Worm (Caenorhabditis elegans) whole organism, young adult: ENCODE measurements around the gene lec-12.

ENCODE experiments used
- B0336.3 ChIP-seq: fragments of 200-800 bp; sonication (Bioruptor generic); IDR thresholded peaks from 2 replicates; pipeline ENCODE4 v1.3.6; 2022; ENCODE audit warnings: missing genetic modification characterization, missing compliant biosample characterization
- F10E7.11 ChIP-seq: sonication (generic microtip); optimal IDR thresholded peaks from 2 replicates; lab custom pipeline; 2017; ENCODE audit warnings: mild to moderate bottlenecking, missing genetic modification characterization, moderate library complexity, missing compliant biosample characterization
- F39B2.1 ChIP-seq: fragments of 200-800 bp; sonication (Bioruptor generic); IDR thresholded peaks from 2 replicates; pipeline ENCODE4 v1.3.6; 2022; ENCODE audit warnings: missing genetic modification reagents, missing genetic modification characterization, missing compliant biosample characterization
- F57C9.4 ChIP-seq: sonication (generic microtip); optimal IDR thresholded peaks from 2 replicates; lab custom pipeline; 2017; ENCODE audit warnings: mild to moderate bottlenecking, missing genetic modification characterization, missing compliant biosample characterization
- K11D2.4 ChIP-seq: fragments of 200-800 bp; sonication (Bioruptor generic); IDR thresholded peaks from 2 replicates; pipeline ENCODE4 v1.3.6; 2022; ENCODE audit warnings: missing genetic modification reagents, missing genetic modification characterization, missing compliant biosample characterization
- T07F8.4 ChIP-seq: sonication (generic microtip); optimal IDR thresholded peaks from 2 replicates; lab custom pipeline; 2016; ENCODE audit warnings: mild to moderate bottlenecking, missing genetic modification characterization, moderate library complexity, missing compliant biosample characterization
- Y53G8AR.9 ChIP-seq: fragments of 200-800 bp; sonication (Bioruptor generic); conservative IDR thresholded peaks from 2 replicates; pipeline ENCODE4 v1.3.6; 2022; ENCODE audit warnings: missing genetic modification reagents, missing genetic modification characterization, missing compliant biosample characterization
- Y95B8A.8 ChIP-seq: fragments of 200-800 bp; sonication (Bioruptor generic); IDR thresholded peaks from 2 replicates; pipeline ENCODE4 v1.3.6; 2022; ENCODE audit warnings: missing genetic modification reagents, missing genetic modification characterization, missing compliant biosample characterization
- athp-1 ChIP-seq: sonication (generic microtip); optimal IDR thresholded peaks from 2 replicates; lab custom pipeline; 2017; ENCODE audit warnings: mild to moderate bottlenecking, missing genetic modification characterization, missing compliant biosample characterization
- attf-5 ChIP-seq: fragments of 200-800 bp; sonication (Bioruptor generic); optimal IDR thresholded peaks from 2 replicates; lab custom pipeline; 2018; ENCODE audit warnings: mild to moderate bottlenecking, missing genetic modification characterization, missing compliant biosample characterization
- attf-6 ChIP-seq: fragments of 200-800 bp; sonication (Bioruptor generic); IDR thresholded peaks from 2 replicates; pipeline ENCODE4 v1.3.6; 2022; ENCODE audit warnings: missing genetic modification reagents, missing genetic modification characterization, missing compliant biosample characterization
- cebp-1 ChIP-seq, 2 experiments: fragments of 200-800 bp in 1 of 2; sonication (Bioruptor generic) in 1 of 2; sonication (generic microtip) in 1 of 2; IDR thresholded peaks in 1 of 2; optimal IDR thresholded peaks in 1 of 2; 2 replicates each; pipeline versions ENCODE4 v1.3.6 to Lab custom; 2017 to 2022; ENCODE audit warnings: missing compliant biosample characterization in 2 of 2, missing genetic modification characterization in 2 of 2, mild to moderate bottlenecking in 1 of 2, missing genetic modification reagents in 1 of 2, moderate library complexity in 1 of 2
- ceh-27 ChIP-seq: fragments of 200-800 bp; sonication (Bioruptor generic); optimal IDR thresholded peaks from 2 replicates; lab custom pipeline; 2018; ENCODE audit warnings: mild to moderate bottlenecking, missing genetic modification characterization, moderate library complexity, missing compliant biosample characterization
- ceh-79 ChIP-seq: sonication (generic microtip); optimal IDR thresholded peaks from 2 replicates; lab custom pipeline; 2017; ENCODE audit warnings: mild to moderate bottlenecking, missing genetic modification characterization, missing compliant biosample characterization
- efl-1 ChIP-seq: fragments of 150-350 bp; optimal IDR thresholded peaks from 2 replicates; lab custom pipeline; 2014; ENCODE audit warnings: missing biosample characterization, missing genetic modification reagents, missing genetic modification characterization
- ets-4 ChIP-seq: fragments of 200-800 bp; sonication (Bioruptor generic); optimal IDR thresholded peaks from 2 replicates; lab custom pipeline; 2018; ENCODE audit warnings: mild to moderate bottlenecking, missing genetic modification characterization, missing compliant biosample characterization
- hmg-1.2 ChIP-seq: fragments of 200-800 bp; sonication (Bioruptor generic); IDR thresholded peaks from 2 replicates; pipeline ENCODE4 v1.3.6; 2022; ENCODE audit warnings: missing genetic modification reagents, missing genetic modification characterization, missing compliant biosample characterization
- hmg-20 ChIP-seq: fragments of 200-800 bp; sonication (Bioruptor generic); IDR thresholded peaks from 2 replicates; pipeline ENCODE4 v1.3.6; 2022; ENCODE audit warnings: missing genetic modification reagents, missing genetic modification characterization, missing compliant biosample characterization
- hrde-1 ChIP-seq: sonication (generic microtip); optimal IDR thresholded peaks from 2 replicates; lab custom pipeline; 2016; ENCODE audit warnings: missing genetic modification characterization, mild to moderate bottlenecking, missing compliant biosample characterization, moderate library complexity, missing genotype, missing genetic modification reagents, borderline replicate concordance
- let-526 ChIP-seq: fragments of 200-800 bp; sonication (Bioruptor generic); IDR thresholded peaks from 2 replicates; pipeline ENCODE4 v1.3.6; 2022; ENCODE audit warnings: missing genetic modification reagents, missing genetic modification characterization, missing compliant biosample characterization
- let-607 ChIP-seq, 2 experiments: fragments of 200-800 bp in 1 of 2; sonication (Bioruptor generic) in 1 of 2; sonication (generic microtip) in 1 of 2; optimal IDR thresholded peaks; 2 replicates each; lab custom pipeline; 2016 to 2018; ENCODE audit warnings: mild to moderate bottlenecking in 2 of 2, missing compliant biosample characterization in 2 of 2, missing genetic modification characterization in 2 of 2, moderate library complexity in 2 of 2, missing genotype in 1 of 2
- lin-40 ChIP-seq: sonication (generic microtip); optimal IDR thresholded peaks from 2 replicates; lab custom pipeline; 2016; ENCODE audit warnings: missing genetic modification characterization, mild to moderate bottlenecking, missing compliant biosample characterization, missing genotype, missing genetic modification reagents
- madf-10 ChIP-seq: sonication (generic microtip); optimal IDR thresholded peaks from 2 replicates; lab custom pipeline; 2016; ENCODE audit warnings: mild to moderate bottlenecking, missing genetic modification characterization, missing compliant biosample characterization
- madf-3 ChIP-seq: fragments of 200-800 bp; sonication (Bioruptor generic); IDR thresholded peaks from 2 replicates; pipeline ENCODE4 v1.3.6; 2022; ENCODE audit warnings: missing genetic modification reagents, missing genetic modification characterization, missing compliant biosample characterization
- madf-6 ChIP-seq: fragments of 200-800 bp; sonication (Bioruptor generic); IDR thresholded peaks from 2 replicates; pipeline ENCODE4 v1.3.6; 2022; ENCODE audit warnings: missing genetic modification reagents, missing genetic modification characterization, missing compliant biosample characterization
- mxl-1 ChIP-seq: sonication (generic microtip); optimal IDR thresholded peaks from 2 replicates; lab custom pipeline; 2016; ENCODE audit warnings: missing genetic modification characterization, missing compliant biosample characterization
- nhr-179 ChIP-seq: sonication (generic microtip); optimal IDR thresholded peaks from 2 replicates; lab custom pipeline; 2016; ENCODE audit warnings: mild to moderate bottlenecking, missing genetic modification characterization, missing compliant biosample characterization
- nhr-80 ChIP-seq: sonication (generic microtip); optimal IDR thresholded peaks from 2 replicates; lab custom pipeline; 2016; ENCODE audit warnings: missing genetic modification characterization, missing compliant biosample characterization
- pbrm-1 ChIP-seq: fragments of 200-800 bp; sonication (Bioruptor generic); IDR thresholded peaks from 2 replicates; pipeline ENCODE4 v1.3.6; 2022; ENCODE audit warnings: missing genetic modification reagents, missing genetic modification characterization, missing compliant biosample characterization
- pha-4 ChIP-seq: fragments of 150-350 bp; sonication (generic microtip); optimal IDR thresholded peaks from 2 replicates; lab custom pipeline; 2014; ENCODE audit warnings: missing biosample characterization, missing genetic modification reagents, missing genetic modification characterization
- rec-8 ChIP-seq, 2 experiments: sonication (generic microtip); optimal IDR thresholded peaks; 2 replicates each; lab custom pipeline; 2016; ENCODE audit warnings: mild to moderate bottlenecking in 2 of 2, missing genetic modification characterization in 2 of 2, missing genetic modification reagents in 2 of 2, missing genotype in 2 of 2, missing biosample characterization in 1 of 2, missing compliant biosample characterization in 1 of 2, moderate library complexity in 1 of 2
- repo-1 ChIP-seq: sonication (generic microtip); optimal IDR thresholded peaks from 2 replicates; lab custom pipeline; 2017; ENCODE audit warnings: mild to moderate bottlenecking, missing genetic modification characterization, missing compliant biosample characterization
- snpc-1.1 ChIP-seq: sonication (generic microtip); optimal IDR thresholded peaks from 2 replicates; lab custom pipeline; 2017; ENCODE audit warnings: missing genetic modification characterization, mild to moderate bottlenecking, missing compliant biosample characterization, antibody characterized with exemption, moderate library complexity, missing genotype, missing genetic modification reagents; ENCODE audit not compliant: insufficient read depth
- snpc-1.3 ChIP-seq: sonication (generic microtip); optimal IDR thresholded peaks from 2 replicates; lab custom pipeline; 2017; ENCODE audit warnings: missing genetic modification characterization, mild to moderate bottlenecking, missing compliant biosample characterization, antibody characterized with exemption, moderate library complexity, missing genotype, missing genetic modification reagents; ENCODE audit not compliant: insufficient read depth
- snpc-3.4 ChIP-seq: sonication (generic microtip); optimal IDR thresholded peaks from 2 replicates; lab custom pipeline; 2017; ENCODE audit warnings: missing genetic modification characterization, mild to moderate bottlenecking, missing compliant biosample characterization, antibody characterized with exemption, moderate library complexity, missing genotype, missing genetic modification reagents
- somi-1 ChIP-seq: fragments of 200-800 bp; sonication (Bioruptor generic); optimal IDR thresholded peaks from 2 replicates; lab custom pipeline; 2018; ENCODE audit warnings: mild to moderate bottlenecking, missing genetic modification characterization, missing compliant biosample characterization
- xnd-1 ChIP-seq: sonication (generic microtip); optimal IDR thresholded peaks from 2 replicates; lab custom pipeline; 2016; ENCODE audit warnings: missing genotype, missing genetic modification reagents, missing genetic modification characterization, missing compliant biosample characterization
- zfh-2 ChIP-seq: fragments of 200-800 bp; sonication (Bioruptor generic); conservative IDR thresholded peaks from 2 replicates; pipeline ENCODE4 v1.3.6; 2022; ENCODE audit warnings: missing genetic modification reagents, missing genetic modification characterization, missing compliant biosample characterization
- ztf-18 ChIP-seq: sonication (generic microtip); optimal IDR thresholded peaks from 2 replicates; lab custom pipeline; 2016; ENCODE audit warnings: missing genotype, mild to moderate bottlenecking, missing genetic modification characterization, missing compliant biosample characterization
- ztf-25 ChIP-seq: fragments of 200-800 bp; sonication (Bioruptor generic); IDR thresholded peaks from 2 replicates; pipeline ENCODE4 v1.3.6; 2022; ENCODE audit warnings: missing genetic modification reagents, missing genetic modification characterization, missing compliant biosample characterization
- ztf-26 ChIP-seq: sonication (generic microtip); optimal IDR thresholded peaks from 2 replicates; lab custom pipeline; 2017; ENCODE audit warnings: missing genetic modification characterization, missing compliant biosample characterization
- ztf-28 ChIP-seq: fragments of 200-800 bp; sonication (Bioruptor generic); IDR thresholded peaks from 2 replicates; pipeline ENCODE4 v1.3.6; 2022; ENCODE audit warnings: missing genetic modification reagents, missing genetic modification characterization, missing compliant biosample characterization
- ztf-3 ChIP-seq: fragments of 200-800 bp; sonication (Bioruptor generic); optimal IDR thresholded peaks from 2 replicates; lab custom pipeline; 2018; ENCODE audit warnings: mild to moderate bottlenecking, missing genetic modification characterization, missing compliant biosample characterization
- ztf-6 ChIP-seq: fragments of 200-800 bp; sonication (Bioruptor generic); IDR thresholded peaks from 2 replicates; pipeline ENCODE4 v1.3.6; 2022; ENCODE audit warnings: missing genetic modification reagents, missing genetic modification characterization, missing compliant biosample characterization

The lec-12 gene

DNA sequence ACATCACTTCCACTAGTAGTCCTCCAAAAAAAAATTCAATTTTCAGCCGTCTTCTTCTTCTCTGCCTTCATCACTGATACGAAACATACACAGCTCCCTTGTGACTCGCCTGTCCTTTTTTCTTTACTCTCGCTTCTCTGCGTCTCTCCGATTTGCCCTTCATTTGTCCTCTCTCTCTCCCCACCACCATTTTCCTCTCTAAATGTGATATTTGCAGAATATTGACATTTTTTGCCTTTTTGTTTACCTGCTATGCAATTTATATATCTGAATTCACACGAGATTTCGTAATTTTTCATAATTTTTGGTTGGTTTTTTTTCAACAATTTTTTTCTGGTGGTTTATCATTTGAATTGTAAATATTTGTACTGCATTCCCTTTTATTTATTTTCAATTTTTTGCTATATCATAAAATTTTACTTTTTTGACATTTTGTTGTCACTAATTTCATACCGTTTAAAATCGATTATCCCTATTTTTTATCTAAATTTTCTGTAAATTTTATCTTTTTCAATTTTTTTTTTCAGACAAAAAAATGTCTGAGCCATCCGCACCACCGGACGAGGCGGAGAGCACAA, at the start of gene lec-12:
TSS of gene lec-12 (plus strand) at position 528 of the 578 bp plus-strand sequence.
- TF ChIP-seq lin-40 (tag; lab: Kevin White, UChicago) (peak; percentile 28), madf-3 (GFP tag; lab: Robert Waterston, UW) (no peak), F57C9.4 (tag; lab: Kevin White, UChicago) (no peak), attf-6 (no peak), efl-1 (GFP tag; lab: Kevin White, UChicago) (no peak), cebp-1 (GFP tag; IDR thresholded peaks at IDR 0.05; lab: Robert Waterston, UW) (peak; percentile 12; the same call in 1 of the 2 replicates), cebp-1 (tag; optimal IDR thresholded peaks at IDR 0.05; lab: Kevin White, UChicago) (peak; percentile 82), hmg-20 (no peak), nhr-80 (tag; lab: Kevin White, UChicago) (peak; percentile 56), ztf-18 (tag; lab: Kevin White, UChicago) (no peak), ceh-79 (tag; lab: Kevin White, UChicago) (no peak), Y53G8AR.9 (GFP tag; lab: Robert Waterston, UW) (no peak), zfh-2 (GFP tag; lab: Robert Waterston, UW) (0 out of 2 replicates have a peak, but pooled peaks have one; percentile 16), hmg-1.2 (peak; percentile 79; the same call in 1 of the 2 replicates), nhr-179 (tag; lab: Kevin White, UChicago) (no peak), pha-4 (tag; lab: Kevin White, UChicago) (peak; percentile 32), F39B2.1 (GFP tag; lab: Robert Waterston, UW) (no peak), attf-5 (GFP tag; lab: Kevin White, UChicago) (peak; percentile 21), B0336.3 (GFP tag; lab: Robert Waterston, UW) (0 out of 2 replicates have a peak, but pooled peaks have one; percentile 38)

DNA sequence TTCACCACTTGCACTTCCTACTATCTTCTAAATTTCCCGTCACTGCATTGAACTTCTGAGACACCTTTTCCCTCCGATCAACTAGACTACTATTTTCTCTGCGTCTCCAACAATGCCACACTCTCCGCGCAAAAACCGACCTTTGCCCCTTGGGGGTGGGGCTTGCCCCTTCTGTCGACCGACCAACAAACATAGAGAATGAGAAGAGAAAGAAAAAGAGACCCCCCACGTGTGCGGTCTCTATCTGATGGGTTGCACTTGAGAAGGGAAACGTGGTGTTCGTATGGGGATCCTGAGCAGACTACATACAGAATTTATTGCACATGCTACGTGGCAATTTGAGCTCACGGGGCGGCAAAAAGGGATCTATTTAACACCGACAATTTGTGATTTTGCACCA, 49.0 kb upstream of the lec-12 start:
- TF ChIP-seq nhr-80 (tag; lab: Kevin White, UChicago): peak; percentile 29
- no peak for TF ChIP-seq rec-8 (tag; optimal IDR thresholded peaks at IDR 0.05; lab: Kevin White, UChicago)
- no peak for TF ChIP-seq repo-1 (tag; lab: Kevin White, UChicago)
- TF ChIP-seq K11D2.4: no peak
- peak; percentile 48; the same call in 1 of the 2 replicates for TF ChIP-seq zfh-2 (GFP tag; lab: Robert Waterston, UW)
- TF ChIP-seq athp-1: no peak
- no peak for TF ChIP-seq ztf-26
- TF ChIP-seq ztf-28 (GFP tag; lab: Robert Waterston, UW): no peak
- TF ChIP-seq snpc-3.4 (tag; lab: Kevin White, UChicago): no peak
- TF ChIP-seq madf-6 (GFP tag; lab: Robert Waterston, UW): 0 out of 2 replicates have a peak, but pooled peaks have one; percentile 30
- no peak for TF ChIP-seq snpc-1.1
- peak; percentile 7 for TF ChIP-seq attf-5 (GFP tag; lab: Kevin White, UChicago)
- TF ChIP-seq pbrm-1 (GFP tag; lab: Robert Waterston, UW): no peak
- TF ChIP-seq mxl-1 (tag; lab: Kevin White, UChicago): no peak
- no peak for TF ChIP-seq ceh-27
- no peak for TF ChIP-seq hrde-1 (tag; lab: Kevin White, UChicago)
- no peak for TF ChIP-seq madf-10 (tag; lab: Kevin White, UChicago)
- no peak for TF ChIP-seq T07F8.4 (tag; lab: Kevin White, UChicago)
- TF ChIP-seq snpc-1.3 (tag; lab: Kevin White, UChicago): no peak
- no peak for TF ChIP-seq ztf-25 (GFP tag; lab: Robert Waterston, UW)
- no peak for TF ChIP-seq F10E7.11 (tag; lab: Kevin White, UChicago)
- TF ChIP-seq lin-40 (tag; lab: Kevin White, UChicago): no peak
- no peak for TF ChIP-seq ztf-6 (GFP tag; lab: Robert Waterston, UW)
- no peak for TF ChIP-seq let-526 (GFP tag; lab: Robert Waterston, UW)
- TF ChIP-seq hmg-1.2: peak; percentile 78
- TF ChIP-seq ztf-18 (tag; lab: Kevin White, UChicago): no peak
- no peak for TF ChIP-seq madf-3 (GFP tag; lab: Robert Waterston, UW)
- no peak for TF ChIP-seq let-607 (tag; optimal IDR thresholded peaks at IDR 0.05; lab: Kevin White, UChicago)
- no peak for TF ChIP-seq ets-4 (GFP tag; lab: Kevin White, UChicago)
- no peak for TF ChIP-seq F39B2.1 (GFP tag; lab: Robert Waterston, UW)
- no peak for TF ChIP-seq Y95B8A.8 (GFP tag; lab: Robert Waterston, UW)
- TF ChIP-seq somi-1 (GFP tag; lab: Kevin White, UChicago): no peak
- TF ChIP-seq ztf-3: no peak
- no peak for TF ChIP-seq xnd-1 (tag; lab: Kevin White, UChicago)
